Worm (Caenorhabditis elegans): ENCODE measurements around the gene T16G12.6.

ce11 chrIII:10078784-10079183 is 9.4 kb downstream of the T16G12.6 start:
- TF ChIP-seq dao-5 (tag; optimal IDR thresholded peaks at IDR 0.05) (no peak), W03F9.2 (tag; optimal IDR thresholded peaks at IDR 0.05) (no peak)

Measured in whole organism, L4/young adult.